Worm (Caenorhabditis elegans) whole organism, young adult: ENCODE data around the gene C03H12.1.

Source experiments
- C17E4.6 ChIP-seq: fragments of 200-800 bp; sonication (Bioruptor generic); IDR thresholded peaks from 2 replicates; pipeline ENCODE4 v1.3.6; 2022; ENCODE audit warnings: missing genetic modification reagents, missing genetic modification characterization, missing compliant biosample characterization
- D2030.7 ChIP-seq: fragments of 200-800 bp; sonication (Bioruptor generic); IDR thresholded peaks from 2 replicates; pipeline ENCODE4 v1.3.6; 2022; ENCODE audit warnings: missing genetic modification reagents, missing genetic modification characterization, missing compliant biosample characterization
- F23B12.7 ChIP-seq: sonication (generic microtip); optimal IDR thresholded peaks from 2 replicates; lab custom pipeline; 2017; ENCODE audit warnings: missing genetic modification characterization, mild to moderate bottlenecking, missing compliant biosample characterization, antibody characterized with exemption, moderate library complexity; ENCODE audit not compliant: insufficient read depth
- F39B2.1 ChIP-seq: fragments of 200-800 bp; sonication (Bioruptor generic); IDR thresholded peaks from 2 replicates; pipeline ENCODE4 v1.3.6; 2022; ENCODE audit warnings: missing genetic modification reagents, missing genetic modification characterization, missing compliant biosample characterization
- K11D2.4 ChIP-seq: fragments of 200-800 bp; sonication (Bioruptor generic); IDR thresholded peaks from 2 replicates; pipeline ENCODE4 v1.3.6; 2022; ENCODE audit warnings: missing genetic modification reagents, missing genetic modification characterization, missing compliant biosample characterization
- T07F8.4 ChIP-seq: sonication (generic microtip); optimal IDR thresholded peaks from 2 replicates; lab custom pipeline; 2016; ENCODE audit warnings: mild to moderate bottlenecking, missing genetic modification characterization, moderate library complexity, missing compliant biosample characterization
- Y53G8AR.9 ChIP-seq: fragments of 200-800 bp; sonication (Bioruptor generic); conservative IDR thresholded peaks from 2 replicates; pipeline ENCODE4 v1.3.6; 2022; ENCODE audit warnings: missing genetic modification reagents, missing genetic modification characterization, missing compliant biosample characterization
- Y79H2A.3 ChIP-seq: fragments of 200-800 bp; sonication (Bioruptor generic); conservative IDR thresholded peaks from 2 replicates; pipeline ENCODE4 v1.3.6; 2022; ENCODE audit warnings: missing genetic modification reagents, missing genetic modification characterization, missing compliant biosample characterization
- ZK185.1 ChIP-seq: sonication (generic microtip); optimal IDR thresholded peaks from 2 replicates; lab custom pipeline; 2016; ENCODE audit warnings: mild to moderate bottlenecking, missing genetic modification characterization, missing compliant biosample characterization; ENCODE audit not compliant: poor library complexity, severe bottlenecking
- atf-7 ChIP-seq: sonication (generic microtip); optimal IDR thresholded peaks from 2 replicates; lab custom pipeline; 2017; ENCODE audit warnings: mild to moderate bottlenecking, missing genetic modification characterization, missing compliant biosample characterization
- athp-1 ChIP-seq: sonication (generic microtip); optimal IDR thresholded peaks from 2 replicates; lab custom pipeline; 2017; ENCODE audit warnings: mild to moderate bottlenecking, missing genetic modification characterization, missing compliant biosample characterization
- attf-3 ChIP-seq: fragments of 200-800 bp; sonication (Bioruptor generic); conservative IDR thresholded peaks from 2 replicates; pipeline ENCODE4 v1.3.6; 2022; ENCODE audit warnings: missing genetic modification reagents, missing genetic modification characterization, missing compliant biosample characterization
- bed-2 ChIP-seq: fragments of 200-800 bp; sonication (Bioruptor generic); IDR thresholded peaks from 2 replicates; pipeline ENCODE4 v1.3.6; 2022; ENCODE audit warnings: missing genetic modification reagents, missing genetic modification characterization, missing compliant biosample characterization
- ccch-3 ChIP-seq: fragments of 200-800 bp; sonication (Bioruptor generic); optimal IDR thresholded peaks from 2 replicates; lab custom pipeline; 2018; ENCODE audit warnings: mild to moderate bottlenecking, missing genetic modification characterization, missing compliant biosample characterization
- cebp-1 ChIP-seq, 2 experiments: fragments of 200-800 bp in 1 of 2; sonication (Bioruptor generic) in 1 of 2; sonication (generic microtip) in 1 of 2; IDR thresholded peaks in 1 of 2; optimal IDR thresholded peaks in 1 of 2; 2 replicates each; pipeline versions ENCODE4 v1.3.6 to Lab custom; 2017 to 2022; ENCODE audit warnings: missing compliant biosample characterization in 2 of 2, missing genetic modification characterization in 2 of 2, mild to moderate bottlenecking in 1 of 2, missing genetic modification reagents in 1 of 2, moderate library complexity in 1 of 2
- cebp-2 ChIP-seq: fragments of 200-800 bp; sonication (Bioruptor generic); IDR thresholded peaks from 2 replicates; pipeline ENCODE4 v1.3.6; 2022; ENCODE audit warnings: missing genetic modification characterization, missing compliant biosample characterization
- ceh-58 ChIP-seq: fragments of 200-800 bp; sonication (Bioruptor generic); IDR thresholded peaks from 2 replicates; pipeline ENCODE4 v1.3.6; 2022; ENCODE audit warnings: missing genetic modification characterization, missing compliant biosample characterization
- dox-1 ChIP-seq: fragments of 200-800 bp; sonication (Bioruptor generic); IDR thresholded peaks from 2 replicates; pipeline ENCODE4 v1.3.6; 2022; ENCODE audit warnings: missing genetic modification reagents, missing genetic modification characterization, missing compliant biosample characterization
- egrh-3 ChIP-seq: fragments of 200-800 bp; sonication (Bioruptor generic); IDR thresholded peaks from 2 replicates; pipeline ENCODE4 v1.3.6; 2022; ENCODE audit warnings: missing genetic modification reagents, missing genetic modification characterization, missing compliant biosample characterization
- ets-4 ChIP-seq: fragments of 200-800 bp; sonication (Bioruptor generic); optimal IDR thresholded peaks from 2 replicates; lab custom pipeline; 2018; ENCODE audit warnings: mild to moderate bottlenecking, missing genetic modification characterization, missing compliant biosample characterization
- fkh-3 ChIP-seq: sonication (generic microtip); optimal IDR thresholded peaks from 2 replicates; lab custom pipeline; 2016; ENCODE audit warnings: mild to moderate bottlenecking, missing genetic modification characterization, missing compliant biosample characterization
- hlh-26 ChIP-seq: fragments of 200-800 bp; sonication (Bioruptor generic); conservative IDR thresholded peaks from 2 replicates; pipeline ENCODE4 v1.3.6; 2022; ENCODE audit warnings: missing genetic modification reagents, missing genetic modification characterization, missing compliant biosample characterization
- hmg-20 ChIP-seq: fragments of 200-800 bp; sonication (Bioruptor generic); IDR thresholded peaks from 2 replicates; pipeline ENCODE4 v1.3.6; 2022; ENCODE audit warnings: missing genetic modification reagents, missing genetic modification characterization, missing compliant biosample characterization
- hrde-1 ChIP-seq: sonication (generic microtip); optimal IDR thresholded peaks from 2 replicates; lab custom pipeline; 2016; ENCODE audit warnings: missing genetic modification characterization, mild to moderate bottlenecking, missing compliant biosample characterization, moderate library complexity, missing genotype, missing genetic modification reagents, borderline replicate concordance
- lin-35 ChIP-seq, 3 experiments: fragments of 150-350 bp in 2 of 3; sonication (generic microtip) in 1 of 3; optimal IDR thresholded peaks; 2 replicates each; lab custom pipeline; 2014 to 2018; ENCODE audit warnings: missing biosample characterization in 3 of 3, missing genetic modification characterization in 3 of 3, missing genetic modification reagents in 3 of 3
- lin-54 ChIP-seq: fragments of 200-800 bp; sonication (Bioruptor generic); optimal IDR thresholded peaks from 2 replicates; lab custom pipeline; 2018; ENCODE audit warnings: mild to moderate bottlenecking, missing genetic modification characterization, missing compliant biosample characterization
- lir-1 ChIP-seq: fragments of 200-800 bp; sonication (Bioruptor generic); conservative IDR thresholded peaks from 2 replicates; pipeline ENCODE4 v1.3.6; 2022; ENCODE audit warnings: missing genetic modification reagents, missing genetic modification characterization, missing compliant biosample characterization
- madf-10 ChIP-seq: sonication (generic microtip); optimal IDR thresholded peaks from 2 replicates; lab custom pipeline; 2016; ENCODE audit warnings: mild to moderate bottlenecking, missing genetic modification characterization, missing compliant biosample characterization
- madf-3 ChIP-seq: fragments of 200-800 bp; sonication (Bioruptor generic); IDR thresholded peaks from 2 replicates; pipeline ENCODE4 v1.3.6; 2022; ENCODE audit warnings: missing genetic modification reagents, missing genetic modification characterization, missing compliant biosample characterization
- mxl-1 ChIP-seq: sonication (generic microtip); optimal IDR thresholded peaks from 2 replicates; lab custom pipeline; 2016; ENCODE audit warnings: missing genetic modification characterization, missing compliant biosample characterization
- nfya-1 ChIP-seq: sonication (generic microtip); optimal IDR thresholded peaks from 2 replicates; lab custom pipeline; 2017; ENCODE audit warnings: antibody characterized with exemption, missing compliant biosample characterization, missing genetic modification characterization, borderline replicate concordance; ENCODE audit not compliant: insufficient read depth
- nfyb-1 ChIP-seq: fragments of 200-800 bp; sonication (Bioruptor generic); IDR thresholded peaks from 2 replicates; pipeline ENCODE4 v1.3.6; 2022; ENCODE audit warnings: missing genetic modification reagents, missing genetic modification characterization, missing compliant biosample characterization
- nhr-179 ChIP-seq: sonication (generic microtip); optimal IDR thresholded peaks from 2 replicates; lab custom pipeline; 2016; ENCODE audit warnings: mild to moderate bottlenecking, missing genetic modification characterization, missing compliant biosample characterization
- nhr-27 ChIP-seq: fragments of 200-800 bp; sonication (Bioruptor generic); optimal IDR thresholded peaks from 2 replicates; lab custom pipeline; 2018; ENCODE audit warnings: mild to moderate bottlenecking, missing genetic modification characterization, moderate library complexity, missing compliant biosample characterization
- rpc-1 ChIP-seq, 2 experiments: fragments of 150-350 bp in 1 of 2; sonication (generic microtip) in 1 of 2; optimal IDR thresholded peaks; 2 replicates each; lab custom pipeline; 2014 to 2018; ENCODE audit warnings: missing biosample characterization in 1 of 2, missing genetic modification characterization in 1 of 2, missing genetic modification reagents in 1 of 2, missing genotype in 1 of 2
- snpc-4 ChIP-seq, 5 experiments: fragments of 150-350 bp in 1 of 5; sonication (generic microtip) in 4 of 5; optimal IDR thresholded peaks; 2 replicates each; lab custom pipeline; 2014 to 2018; ENCODE audit warnings: missing genetic modification characterization in 5 of 5, missing biosample characterization in 3 of 5, antibody characterized with exemption in 2 of 5, mild to moderate bottlenecking in 2 of 5, missing compliant biosample characterization in 2 of 5, missing genotype in 2 of 5, moderate library complexity in 2 of 5, missing genetic modification reagents in 1 of 5
- somi-1 ChIP-seq: fragments of 200-800 bp; sonication (Bioruptor generic); optimal IDR thresholded peaks from 2 replicates; lab custom pipeline; 2018; ENCODE audit warnings: mild to moderate bottlenecking, missing genetic modification characterization, missing compliant biosample characterization
- sptf-2 ChIP-seq: fragments of 200-800 bp; sonication (Bioruptor generic); optimal IDR thresholded peaks from 2 replicates; lab custom pipeline; 2018; ENCODE audit warnings: mild to moderate bottlenecking, missing genetic modification characterization, missing compliant biosample characterization
- tbp1 ChIP-seq: fragments of 200-800 bp; sonication (Bioruptor generic); optimal IDR thresholded peaks from 2 replicates; lab custom pipeline; 2018; ENCODE audit warnings: mild to moderate bottlenecking, missing genetic modification characterization, missing compliant biosample characterization
- tbx-9 ChIP-seq: sonication (generic microtip); optimal IDR thresholded peaks from 2 replicates; lab custom pipeline; 2016; ENCODE audit warnings: borderline replicate concordance, missing genetic modification characterization, inconsistent platforms, missing compliant biosample characterization
- unc-62 ChIP-seq: fragments of 150-350 bp; optimal IDR thresholded peaks from 2 replicates; lab custom pipeline; 2014; ENCODE audit warnings: missing biosample characterization, missing genetic modification reagents, missing genetic modification characterization
- zfh-2 ChIP-seq: fragments of 200-800 bp; sonication (Bioruptor generic); conservative IDR thresholded peaks from 2 replicates; pipeline ENCODE4 v1.3.6; 2022; ENCODE audit warnings: missing genetic modification reagents, missing genetic modification characterization, missing compliant biosample characterization

The C03H12.1 gene

DNA sequence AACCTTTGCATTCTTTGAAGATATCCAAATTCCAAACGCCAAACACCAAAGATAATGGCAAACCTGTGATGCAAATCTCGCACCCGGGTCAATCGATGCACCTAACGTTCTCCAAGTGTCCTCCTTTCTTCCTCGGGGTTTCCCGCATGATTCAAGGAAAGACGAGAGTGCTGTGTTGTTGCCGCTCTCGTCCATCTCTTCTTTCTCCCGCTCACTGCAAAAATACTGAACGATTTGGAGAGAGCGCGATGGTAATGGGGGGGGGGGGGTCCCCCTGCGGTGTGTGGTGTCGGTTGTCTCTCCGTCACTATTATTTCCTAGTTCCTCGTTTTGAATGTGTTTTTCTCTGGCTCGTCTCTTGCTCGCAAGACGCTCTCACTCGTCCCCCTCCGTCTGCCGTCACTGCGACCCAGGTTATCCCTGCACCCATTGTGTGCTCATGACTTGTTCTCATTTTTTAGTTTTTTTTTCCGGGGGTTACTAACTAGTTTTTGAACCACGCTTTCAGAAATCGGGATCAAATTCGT lies 18.2 kb downstream of the C03H12.1 start (continued):
- no peak for TF ChIP-seq Y79H2A.3
- no peak for TF ChIP-seq ets-4
- no peak for TF ChIP-seq athp-1 (tag; lab: Kevin White, UChicago)
- peak; percentile 66; the same call in 1 of the 2 replicates for TF ChIP-seq nfyb-1 (GFP tag; lab: Robert Waterston, UW)

ce11 chrX:15707913-15708312 lies 18.7 kb downstream of the C03H12.1 start, which contains the start of gene nhr-48:
Gene nhr-48 (plus strand): TSS chrX:15708213.
- TF ChIP-seq attf-3 (GFP tag; lab: Robert Waterston, UW) (no peak), fkh-3 (tag; lab: Kevin White, UChicago) (no peak), unc-62 (no peak), hrde-1 (no peak), D2030.7 (GFP tag; lab: Robert Waterston, UW) (no peak), snpc-4 (GFP tag; optimal IDR thresholded peaks at IDR 0.05; lab: Kevin White, UChicago) (no peak), snpc-4 (tag; optimal IDR thresholded peaks at IDR 0.05; lab: Kevin White, UChicago) (no peak), lin-35 (GFP tag; optimal IDR thresholded peaks at IDR 0.05; lab: Kevin White, UChicago) (no peak), T07F8.4 (tag; lab: Kevin White, UChicago) (no peak), F23B12.7 (tag; lab: Kevin White, UChicago) (no peak), cebp-2 (GFP tag; lab: Robert Waterston, UW) (no peak), nhr-179 (no peak), Y53G8AR.9 (GFP tag; lab: Robert Waterston, UW) (no peak), somi-1 (GFP tag; lab: Kevin White, UChicago) (no peak), C17E4.6 (no peak), tbp1 (GFP tag; lab: Kevin White, UChicago) (no peak), bed-2 (no peak), hmg-20 (GFP tag; lab: Robert Waterston, UW) (no peak), tbx-9 (tag; lab: Kevin White, UChicago) (no peak), cebp-1 (GFP tag; IDR thresholded peaks at IDR 0.05; lab: Robert Waterston, UW) (no peak), cebp-1 (tag; optimal IDR thresholded peaks at IDR 0.05; lab: Kevin White, UChicago) (no peak), F39B2.1 (GFP tag; lab: Robert Waterston, UW) (no peak)

DNA sequence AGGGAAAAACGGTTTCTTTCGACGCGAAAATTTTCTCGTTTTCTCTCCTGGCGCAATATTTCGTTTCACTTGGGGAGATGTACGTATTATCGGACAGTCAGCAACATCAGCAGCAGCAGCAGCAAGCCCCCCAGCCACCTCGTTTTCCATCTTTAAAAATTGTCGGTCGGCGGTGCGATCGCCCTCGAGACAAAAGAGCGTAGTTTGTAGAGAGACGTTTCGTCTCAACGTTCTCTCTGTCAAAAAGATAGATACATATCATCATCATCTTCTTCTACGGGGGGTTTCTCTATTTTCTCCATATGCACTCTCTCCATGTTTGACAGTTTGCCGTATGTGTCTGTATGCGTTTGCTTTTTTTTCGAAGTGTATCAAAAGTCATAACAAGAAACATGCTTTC lies 20.3 kb downstream of the C03H12.1 start:
- no peak for TF ChIP-seq T07F8.4 (tag; lab: Kevin White, UChicago)
- TF ChIP-seq Y53G8AR.9 (GFP tag; lab: Robert Waterston, UW), result no peak
- no peak for TF ChIP-seq nhr-27 (tag; lab: Kevin White, UChicago)
- TF ChIP-seq ceh-58 (GFP tag; lab: Robert Waterston, UW), result no peak
- TF ChIP-seq snpc-4 (GFP tag; optimal IDR thresholded peaks at IDR 0.05; lab: Kevin White, UChicago), result no peak
- TF ChIP-seq snpc-4 (tag; optimal IDR thresholded peaks at IDR 0.05; lab: Kevin White, UChicago), result peak in 2 of 4 experiments; percentile 4 to 29
- no peak for TF ChIP-seq mxl-1 (tag; lab: Kevin White, UChicago)
- TF ChIP-seq atf-7, result peak; percentile 46
- no peak for TF ChIP-seq D2030.7 (GFP tag; lab: Robert Waterston, UW)
- no peak for TF ChIP-seq nfya-1 (tag; lab: Kevin White, UChicago)
- TF ChIP-seq ets-4, result no peak
- peak; percentile 37; the same call in 1 of the 2 replicates for TF ChIP-seq egrh-3 (GFP tag; lab: Robert Waterston, UW)
- peak; percentile 27 for TF ChIP-seq madf-10 (tag; lab: Kevin White, UChicago)
- peak; percentile 55 for TF ChIP-seq ZK185.1
- 0 out of 2 replicates have a peak, but pooled peaks have one; percentile 57 for TF ChIP-seq zfh-2
- TF ChIP-seq madf-3, result no peak
- TF ChIP-seq dox-1, result peak; percentile 30; the same call in 1 of the 2 replicates
- TF ChIP-seq fkh-3 (tag; lab: Kevin White, UChicago), result no peak
- TF ChIP-seq ccch-3 (GFP tag; lab: Kevin White, UChicago), result no peak
- TF ChIP-seq lin-54 (GFP tag; lab: Kevin White, UChicago), result no peak
- TF ChIP-seq rpc-1 (optimal IDR thresholded peaks at IDR 0.05; lab: Kevin White, UChicago), result no peak
- TF ChIP-seq rpc-1 (tag; optimal IDR thresholded peaks at IDR 0.05; lab: Kevin White, UChicago), result no peak
- TF ChIP-seq K11D2.4 (GFP tag; lab: Robert Waterston, UW), result no peak
- no peak for TF ChIP-seq sptf-2
- no peak for TF ChIP-seq hlh-26 (GFP tag; lab: Robert Waterston, UW)
- 0 out of 2 replicates have a peak, but pooled peaks have one; percentile 17 for TF ChIP-seq lir-1 (GFP tag; lab: Robert Waterston, UW)
